Fruit fly (Drosophila melanogaster): ENCODE results near the gene CG9919.

DNA sequence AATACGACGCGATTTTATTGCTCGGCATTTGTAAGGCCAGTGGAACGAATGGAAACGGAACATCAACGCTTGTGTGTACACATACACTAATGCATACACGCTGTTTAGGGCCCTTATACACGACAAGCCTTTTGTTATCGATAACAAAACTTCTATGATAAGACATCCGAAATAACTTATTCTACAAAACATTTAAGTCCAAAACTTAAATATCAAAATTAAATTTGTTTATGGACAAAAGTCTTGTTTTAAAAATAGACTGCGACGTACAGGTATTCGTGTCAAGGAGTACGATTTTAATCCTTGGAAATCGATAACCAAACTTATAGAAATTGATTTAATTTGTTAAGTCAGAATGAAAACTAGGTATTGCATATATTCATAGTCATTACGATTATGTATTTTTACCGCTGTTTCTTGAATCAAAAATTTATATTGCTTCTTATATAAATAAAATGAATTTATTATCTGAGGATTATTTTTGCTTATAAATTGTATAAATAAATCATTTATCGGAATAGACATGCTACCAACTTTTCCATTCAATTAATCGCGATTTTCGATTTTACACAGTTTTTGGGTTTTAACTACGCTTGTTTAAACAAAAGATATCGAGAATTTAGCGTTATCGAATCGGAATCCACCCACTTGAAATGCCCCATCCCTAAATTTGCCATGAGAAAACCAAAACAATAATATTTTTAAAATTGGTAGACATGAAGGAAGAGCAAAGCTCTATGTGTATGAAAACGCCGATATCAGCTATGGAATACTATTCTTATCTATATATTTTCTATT, 17.3 kb downstream of the CG9919 start, which contains the start of the genes CG9915 and SWIP:
- TF ChIP-seq usp (GFP tag; optimal IDR thresholded peaks at IDR 0.05) (no peak), CG8478 (optimal IDR thresholded peaks at IDR 0.05) (no peak), EcR (GFP tag; optimal IDR thresholded peaks at IDR 0.05) (no peak)

Data from whole organism.